Fruit fly (Drosophila melanogaster) whole organism: ENCODE data around the gene CG43924.
"Not testable (repeated sequence)": the region's sequence is repeated elsewhere in the genome, so short reads cannot be mapped to it uniquely, and the experiment has no call there.

Source experiments
- CG8478 ChIP-seq: fragments of >200 bp; optimal IDR thresholded peaks from 2 replicates; lab custom pipeline; 2018; ENCODE audit warnings: inconsistent platforms
- Dll ChIP-seq: fragments of >200 bp; optimal IDR thresholded peaks from 2 replicates; lab custom pipeline; 2017
- EcR ChIP-seq, 2 experiments: fragments of >200 bp; optimal IDR thresholded peaks; 2 replicates each; lab custom pipeline; 2017; ENCODE audit warnings: missing biosample characterization in 2 of 2, missing genetic modification characterization in 2 of 2, missing genetic modification reagents in 2 of 2
- pan ChIP-seq: fragments of >200 bp; optimal IDR thresholded peaks from 2 replicates; lab custom pipeline; 2017
- psq ChIP-seq: fragments of >200 bp; optimal IDR thresholded peaks from 2 replicates; lab custom pipeline; 2017
- usp ChIP-seq: fragments of >200 bp; optimal IDR thresholded peaks from 2 replicates; lab custom pipeline; 2017; ENCODE audit warnings: missing biosample characterization, missing genetic modification characterization, mixed read lengths

Gene CG43924

DNA sequence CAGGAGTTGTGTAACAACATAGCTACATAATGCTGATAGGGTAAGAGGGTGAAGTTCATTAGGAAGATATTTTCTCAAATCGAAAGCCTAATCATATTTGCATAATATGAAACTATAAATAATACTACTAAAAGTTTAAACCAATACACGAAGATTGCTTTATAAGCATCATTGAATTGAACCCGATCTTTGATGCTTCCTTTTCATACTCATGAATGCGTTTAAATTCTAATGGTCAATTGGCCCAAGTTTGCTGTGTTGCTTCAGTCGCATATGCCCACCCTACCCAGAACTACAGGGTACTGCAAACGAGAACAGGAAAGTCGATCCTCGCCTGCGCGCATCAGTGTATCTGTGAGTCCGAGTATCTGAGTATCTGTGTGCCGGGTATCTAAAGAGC lies 32.7 kb upstream of the CG43924 start:
- TF ChIP-seq usp (GFP tag; lab: Kevin White, UChicago) = no peak
- peak; percentile 89 for TF ChIP-seq pan (lab: Kevin White, UChicago)

DNA sequence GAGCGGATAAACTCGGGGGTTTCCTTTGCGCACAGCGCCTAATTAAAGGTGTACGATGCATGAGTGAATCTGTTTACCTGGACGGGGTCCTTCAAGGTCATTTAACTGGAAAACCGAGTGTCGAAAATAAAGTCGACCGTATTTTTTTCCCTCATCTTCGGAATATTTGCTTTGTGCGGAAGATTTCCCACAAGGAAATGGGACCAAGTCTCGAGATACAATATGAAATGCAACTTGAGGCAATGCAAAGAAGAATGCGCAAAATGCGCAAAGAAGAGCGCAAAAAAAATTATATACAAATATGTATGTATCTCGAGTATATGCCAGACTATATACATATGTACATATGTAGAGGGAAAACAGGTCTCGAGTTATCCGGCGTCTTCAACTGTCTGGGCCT lies 32.1 kb upstream of the CG43924 start:
- TF ChIP-seq Dll (no peak), EcR (GFP tag; optimal IDR thresholded peaks at IDR 0.05; lab: Kevin White, UChicago) (no peak), usp (GFP tag; lab: Kevin White, UChicago) (no peak), psq (lab: Kevin White, UChicago) (no peak), pan (lab: Kevin White, UChicago) (no peak), CG8478 (lab: Kevin White, UChicago) (no peak)

DNA sequence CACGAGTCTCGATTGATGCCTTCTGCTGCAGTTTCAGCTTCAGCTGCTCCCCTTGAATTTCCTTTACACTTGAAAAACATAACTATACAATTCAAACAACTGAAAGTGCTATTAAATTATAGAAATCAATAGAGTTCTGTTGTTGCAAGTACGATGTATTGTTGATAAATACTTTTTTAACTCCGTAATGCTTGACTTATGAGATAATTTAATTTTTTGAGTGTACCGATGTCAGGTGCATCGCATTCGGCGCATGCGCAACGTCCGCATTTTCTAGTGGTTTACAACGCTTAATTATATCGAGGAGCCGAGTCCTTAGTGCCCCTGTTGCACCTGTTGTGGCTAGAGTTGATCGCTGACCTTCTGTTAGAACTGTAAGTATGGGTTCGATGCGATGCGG lies 30.5 kb upstream of the CG43924 start:
- TF ChIP-seq Dll (no peak), usp (GFP tag; lab: Kevin White, UChicago) (no peak), pan (lab: Kevin White, UChicago) (no peak), psq (lab: Kevin White, UChicago) (no peak), EcR (GFP tag; optimal IDR thresholded peaks at IDR 0.05; lab: Kevin White, UChicago) (no peak), CG8478 (lab: Kevin White, UChicago) (no peak)

DNA sequence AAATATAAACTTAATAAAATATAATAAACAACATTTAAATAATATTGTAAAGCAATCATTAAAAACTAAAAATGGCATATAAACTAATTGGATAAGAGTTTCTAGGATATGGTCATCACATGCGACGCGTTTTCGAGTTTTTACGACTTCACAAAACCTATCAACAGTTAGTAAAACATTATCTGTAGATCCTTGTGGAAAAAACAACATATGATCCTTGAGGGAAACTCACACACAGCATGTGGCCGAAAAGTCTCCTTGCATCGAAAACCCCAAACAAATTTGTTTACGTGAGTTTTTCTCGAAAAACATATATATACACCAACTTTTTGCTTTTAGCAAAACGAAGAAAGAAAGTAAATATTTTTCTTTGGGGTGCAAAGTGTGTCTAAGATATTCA lies 30.0 kb upstream of the CG43924 start:
- TF ChIP-seq usp (GFP tag; lab: Kevin White, UChicago) (no peak), CG8478 (lab: Kevin White, UChicago) (no peak), pan (lab: Kevin White, UChicago) (no peak), EcR (GFP tag; optimal IDR thresholded peaks at IDR 0.05; lab: Kevin White, UChicago) (no peak), psq (lab: Kevin White, UChicago) (no peak), Dll (no peak)

DNA sequence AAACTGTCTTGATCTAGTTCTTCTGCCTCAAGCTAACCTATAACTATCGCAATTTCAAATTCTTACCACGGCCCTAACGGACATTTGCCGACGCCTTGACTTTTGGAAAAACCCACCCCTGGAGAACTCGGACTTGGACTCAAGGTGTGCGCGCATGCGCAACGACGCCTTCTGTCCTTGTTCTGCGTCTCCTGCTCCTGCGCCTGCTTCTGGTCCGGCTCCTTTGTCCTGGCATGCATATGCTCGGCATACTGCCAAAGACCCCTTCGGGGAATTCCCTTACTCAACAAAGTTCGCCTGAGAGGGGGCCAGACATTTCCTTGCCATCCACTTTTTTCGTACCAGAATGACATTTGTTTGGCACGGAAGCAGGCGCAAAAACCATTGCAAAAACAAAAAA lies 25.0 kb upstream of the CG43924 start:
- TF ChIP-seq pan (lab: Kevin White, UChicago) (no peak), usp (GFP tag; lab: Kevin White, UChicago) (no peak), EcR (GFP tag; optimal IDR thresholded peaks at IDR 0.05; lab: Kevin White, UChicago) (no peak), psq (lab: Kevin White, UChicago) (no peak), Dll (no peak), CG8478 (lab: Kevin White, UChicago) (no peak)

DNA sequence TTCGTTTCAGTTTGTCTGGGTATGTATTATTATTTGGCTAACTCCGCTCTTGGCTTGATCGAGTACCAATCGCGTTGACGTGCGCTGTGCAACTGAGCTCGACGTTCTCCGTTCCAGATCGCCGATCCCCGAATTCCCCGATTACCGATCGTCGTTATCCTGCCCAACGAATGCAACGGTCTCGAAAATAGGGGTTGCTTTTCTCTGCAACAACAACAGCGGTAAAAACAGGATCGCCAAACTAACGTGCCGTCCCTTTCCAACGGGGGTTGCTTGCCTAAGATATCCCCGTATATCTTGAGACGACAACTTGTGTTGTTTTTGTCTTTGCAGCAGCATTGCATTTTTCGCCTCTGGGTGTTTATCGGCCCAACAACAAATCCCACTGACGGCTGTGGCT lies 20.8 kb upstream of the CG43924 start:
- TF ChIP-seq psq (lab: Kevin White, UChicago) (no peak), CG8478 (lab: Kevin White, UChicago) (no peak)

DNA sequence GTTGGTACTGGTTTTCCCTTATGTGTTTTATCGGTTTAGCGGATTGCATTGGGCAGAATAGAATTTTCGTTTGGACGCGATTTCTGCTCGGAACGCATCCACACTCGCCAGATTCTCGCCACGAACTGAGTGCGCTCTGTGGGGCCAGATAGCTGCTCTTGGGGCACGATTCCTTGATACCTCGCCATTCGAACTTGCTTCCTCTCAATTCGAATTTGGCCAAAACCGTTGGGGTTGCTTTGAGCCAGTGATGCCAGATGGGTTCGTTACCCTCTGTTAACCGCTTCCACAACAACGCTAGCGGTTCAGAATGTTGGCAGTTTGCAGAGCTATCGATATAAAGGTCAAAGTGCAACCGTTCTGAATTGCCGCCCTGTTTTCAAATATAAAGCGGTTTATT lies 7.3 kb upstream of the CG43924 start, which contains the start of gene stol:
Gene stol, minus strand, starts transcription at position 101 of the 400 bp plus-strand sequence.
- TF ChIP-seq psq (lab: Kevin White, UChicago); usp (GFP tag; lab: Kevin White, UChicago); CG8478 (lab: Kevin White, UChicago): not testable (repeated sequence)

DNA sequence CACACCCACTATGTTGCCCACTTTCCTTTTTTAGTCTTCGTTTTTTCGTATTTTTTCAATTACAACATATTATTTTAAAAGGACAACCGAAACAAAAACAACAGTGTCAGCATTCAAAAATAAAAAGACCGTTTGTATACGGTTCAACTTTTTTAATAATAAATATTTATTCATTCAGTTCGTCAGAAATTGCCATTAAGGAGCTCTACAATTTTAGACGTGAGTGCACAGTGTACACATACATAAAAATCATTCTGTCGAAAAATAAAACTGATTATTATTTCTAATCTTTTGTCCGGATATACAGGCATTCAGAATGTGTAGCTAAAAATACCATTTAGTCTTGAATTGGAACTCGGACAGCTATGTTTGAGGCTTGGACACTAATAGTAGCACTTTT lies 6.0 kb downstream of the CG43924 start, which contains the start of gene CG31827:
Gene CG31827, plus strand, starts transcription at position 301 of the 400 bp plus-strand sequence.
- not testable (repeated sequence) for TF ChIP-seq CG8478 (lab: Kevin White, UChicago); pan (lab: Kevin White, UChicago); Dll

DNA sequence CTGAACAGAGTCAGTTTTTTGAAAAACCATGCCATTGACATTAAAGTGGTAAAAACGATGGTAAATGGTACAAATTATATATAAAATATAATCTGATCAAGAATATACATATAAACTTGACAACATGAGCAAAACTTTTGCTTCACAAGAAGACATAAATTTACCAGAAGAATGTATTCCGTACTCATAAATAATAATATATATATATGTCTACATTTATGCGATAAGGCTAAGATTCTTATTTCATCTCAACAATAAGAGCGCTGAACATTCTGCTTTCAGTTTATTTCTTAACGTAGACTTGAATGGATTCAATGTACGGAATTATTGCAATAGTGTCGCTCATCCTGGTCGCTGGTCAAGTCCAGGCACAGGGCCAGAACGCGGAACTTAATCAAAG lies 15.2 kb downstream of the CG43924 start, which contains the start of gene CG31780:
Gene CG31780, plus strand, starts transcription at position 301 of the 400 bp plus-strand sequence.
- TF ChIP-seq usp (GFP tag; lab: Kevin White, UChicago); psq (lab: Kevin White, UChicago); CG8478 (lab: Kevin White, UChicago): not testable (repeated sequence)

DNA sequence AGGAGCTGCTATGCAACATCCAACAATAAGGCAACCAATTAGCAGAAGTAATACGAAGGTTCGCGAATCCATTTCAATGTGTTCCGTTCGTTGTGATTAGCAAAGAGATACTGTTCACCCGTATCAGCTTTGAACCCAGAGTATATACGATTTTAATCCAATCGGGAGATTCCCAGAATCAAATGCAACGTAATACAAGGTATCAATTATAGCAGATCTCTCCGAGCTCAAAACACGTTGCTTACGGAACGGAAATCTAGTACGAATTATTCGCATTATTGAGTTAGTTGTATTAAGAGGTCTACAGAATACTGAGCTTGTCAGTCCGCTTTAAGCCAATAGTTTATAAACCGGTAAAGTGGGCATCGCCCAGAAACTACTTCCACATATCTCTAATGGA lies 16.5 kb downstream of the CG43924 start, which contains the start of gene CG44140:
Gene CG44140, minus strand, starts transcription at position 101 of the 400 bp plus-strand sequence.
- TF ChIP-seq Dll; CG8478 (lab: Kevin White, UChicago); psq (lab: Kevin White, UChicago): not testable (repeated sequence)

DNA sequence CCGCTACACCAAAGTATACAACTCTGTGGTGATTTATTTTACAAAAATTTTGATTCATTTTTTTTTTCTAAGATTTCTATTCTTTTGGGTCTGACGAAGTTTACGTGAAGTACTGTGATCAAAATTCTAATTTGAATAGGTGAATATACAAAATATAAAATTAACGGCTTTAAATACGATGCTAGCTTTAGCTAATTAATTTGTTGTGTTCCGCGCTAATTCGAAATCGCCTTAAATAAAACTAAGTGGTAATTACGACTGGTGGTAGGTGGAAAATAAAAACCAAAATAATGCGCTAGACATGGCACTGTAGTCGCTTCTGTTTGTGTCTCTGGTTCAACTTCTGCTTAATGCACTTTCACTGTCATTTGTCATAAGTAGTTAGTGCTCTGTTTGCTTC lies 34.9 kb downstream of the CG43924 start, which contains the start of gene CG43923:
Gene CG43923, minus strand, starts transcription at position 101 of the 400 bp plus-strand sequence.
- TF ChIP-seq usp (GFP tag; lab: Kevin White, UChicago); EcR (GFP tag; optimal IDR thresholded peaks at IDR 0.05; lab: Kevin White, UChicago); CG8478 (lab: Kevin White, UChicago): not testable (repeated sequence)

DNA sequence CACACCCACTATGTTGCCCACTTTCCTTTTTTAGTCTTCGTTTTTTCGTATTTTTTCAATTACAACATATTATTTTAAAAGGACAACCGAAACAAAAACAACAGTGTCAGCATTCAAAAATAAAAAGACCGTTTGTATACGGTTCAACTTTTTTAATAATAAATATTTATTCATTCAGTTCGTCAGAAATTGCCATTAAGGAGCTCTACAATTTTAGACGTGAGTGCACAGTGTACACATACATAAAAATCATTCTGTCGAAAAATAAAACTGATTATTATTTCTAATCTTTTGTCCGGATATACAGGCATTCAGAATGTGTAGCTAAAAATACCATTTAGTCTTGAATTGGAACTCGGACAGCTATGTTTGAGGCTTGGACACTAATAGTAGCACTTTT lies 41.0 kb downstream of the CG43924 start, which contains the start of gene CG18478:
Gene CG18478, plus strand, starts transcription at position 301 of the 400 bp plus-strand sequence.
- not testable (repeated sequence) for TF ChIP-seq EcR (GFP tag; optimal IDR thresholded peaks at IDR 0.05; lab: Kevin White, UChicago); CG8478 (lab: Kevin White, UChicago); pan (lab: Kevin White, UChicago)

DNA sequence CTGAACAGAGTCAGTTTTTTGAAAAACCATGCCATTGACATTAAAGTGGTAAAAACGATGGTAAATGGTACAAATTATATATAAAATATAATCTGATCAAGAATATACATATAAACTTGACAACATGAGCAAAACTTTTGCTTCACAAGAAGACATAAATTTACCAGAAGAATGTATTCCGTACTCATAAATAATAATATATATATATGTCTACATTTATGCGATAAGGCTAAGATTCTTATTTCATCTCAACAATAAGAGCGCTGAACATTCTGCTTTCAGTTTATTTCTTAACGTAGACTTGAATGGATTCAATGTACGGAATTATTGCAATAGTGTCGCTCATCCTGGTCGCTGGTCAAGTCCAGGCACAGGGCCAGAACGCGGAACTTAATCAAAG lies 50.2 kb downstream of the CG43924 start, which contains the start of gene CG18477:
Gene CG18477, plus strand, starts transcription at position 301 of the 400 bp plus-strand sequence.
- TF ChIP-seq EcR (GFP tag; optimal IDR thresholded peaks at IDR 0.05; lab: Kevin White, UChicago); Dll; psq (lab: Kevin White, UChicago): not testable (repeated sequence)
